Worm (Caenorhabditis elegans): ENCODE measurements around the gene gldi-9.

DNA sequence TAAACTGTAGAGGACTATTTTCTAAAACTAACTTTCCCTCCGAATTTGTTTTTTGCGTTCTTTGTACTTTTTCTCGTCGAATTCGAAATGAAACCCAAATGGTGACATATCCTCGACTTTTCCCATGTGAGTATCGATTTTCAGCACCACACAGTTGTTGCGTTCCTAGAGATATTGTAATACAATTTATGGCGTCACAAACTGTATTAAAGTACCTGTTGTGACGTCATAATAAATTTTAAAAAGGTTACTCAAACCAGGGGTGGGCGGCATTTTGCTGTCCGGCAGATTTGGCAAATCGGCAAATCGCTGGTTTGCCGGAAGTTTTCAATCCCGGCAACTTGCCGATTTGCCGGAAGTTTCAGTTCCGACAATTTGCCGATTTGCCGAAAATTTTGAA is 44.6 kb upstream of the gldi-9 start:
- TF ChIP-seq ama-1 (optimal IDR thresholded peaks at IDR 0.05) (no peak), B0310.2 (tag; optimal IDR thresholded peaks at IDR 0.05) (no peak)
